Worm (Caenorhabditis elegans) whole organism, L3 larva: ENCODE data around the gene F58H1.6.

Experiments
- R02D3.7 ChIP-seq: fragments of 150-350 bp; optimal IDR thresholded peaks from 2 replicates; lab custom pipeline; 2014; ENCODE audit warnings: missing biosample characterization, missing genetic modification characterization
- ZK546.5 ChIP-seq: sonication (generic microtip); optimal IDR thresholded peaks from 2 replicates; lab custom pipeline; 2017; ENCODE audit warnings: missing biosample characterization, missing genetic modification characterization
- aly-2 ChIP-seq: fragments of 150-350 bp; optimal IDR thresholded peaks from 2 replicates; lab custom pipeline; 2014; ENCODE audit warnings: missing biosample characterization, missing genetic modification characterization
- ama-1 ChIP-seq: fragments of 150-350 bp; optimal IDR thresholded peaks from 2 replicates; lab custom pipeline; 2018
- ceh-16 ChIP-seq: sonication (generic microtip); optimal IDR thresholded peaks from 2 replicates; lab custom pipeline; 2017; ENCODE audit warnings: missing biosample characterization, missing genetic modification characterization
- ceh-28 ChIP-seq: fragments of 150-350 bp; optimal IDR thresholded peaks from 2 replicates; lab custom pipeline; 2014; ENCODE audit warnings: missing biosample characterization, missing genetic modification reagents, missing genetic modification characterization
- ceh-82 ChIP-seq: fragments of 150-350 bp; optimal IDR thresholded peaks from 2 replicates; lab custom pipeline; 2014; ENCODE audit warnings: missing biosample characterization, missing genetic modification characterization
- ceh-9 ChIP-seq: sonication (generic microtip); optimal IDR thresholded peaks from 2 replicates; lab custom pipeline; 2018; ENCODE audit warnings: missing biosample characterization, missing genetic modification characterization
- daf-12 ChIP-seq: fragments of 150-350 bp; optimal IDR thresholded peaks from 2 replicates; lab custom pipeline; 2014; ENCODE audit warnings: missing biosample characterization, missing genetic modification reagents, missing genetic modification characterization
- egl-27 ChIP-seq: sonication (generic microtip); optimal IDR thresholded peaks from 4 replicates; lab custom pipeline; 2017; ENCODE audit warnings: missing biosample characterization, missing genetic modification reagents, missing genetic modification characterization
- egl-5 ChIP-seq: fragments of 150-350 bp; optimal IDR thresholded peaks from 2 replicates; lab custom pipeline; 2017; ENCODE audit warnings: missing biosample characterization, missing genetic modification reagents, missing genetic modification characterization, inconsistent platforms
- elt-1 ChIP-seq: fragments of 150-350 bp; optimal IDR thresholded peaks from 2 replicates; lab custom pipeline; 2014; ENCODE audit warnings: missing biosample characterization, missing genetic modification characterization
- elt-2 ChIP-seq: sonication (generic microtip); optimal IDR thresholded peaks from 2 replicates; lab custom pipeline; 2016; ENCODE audit warnings: missing genetic modification reagents, mild to moderate bottlenecking, missing genetic modification characterization, missing compliant biosample characterization
- elt-3 ChIP-seq, 3 experiments: fragments of 150-350 bp in 1 of 3; sonication (generic microtip) in 2 of 3; optimal IDR thresholded peaks; 2 replicates in 2 of 3; 4 replicates in 1 of 3; lab custom pipeline; 2014 to 2017; ENCODE audit warnings: missing biosample characterization in 3 of 3, missing genetic modification characterization in 3 of 3
- eor-1 ChIP-seq, 2 experiments: fragments of 150-350 bp; optimal IDR thresholded peaks; 2 replicates each; lab custom pipeline; 2014 to 2018; ENCODE audit warnings: missing biosample characterization in 2 of 2, missing genetic modification characterization in 2 of 2
- fkh-10 ChIP-seq: sonication (generic microtip); optimal IDR thresholded peaks from 2 replicates; lab custom pipeline; 2017; ENCODE audit warnings: missing biosample characterization, missing genetic modification reagents, missing genetic modification characterization
- fkh-2 ChIP-seq: fragments of 150-350 bp; optimal IDR thresholded peaks from 2 replicates; lab custom pipeline; 2014; ENCODE audit warnings: missing biosample characterization, missing genetic modification reagents, missing genetic modification characterization
- fos-1 ChIP-seq: fragments of 150-350 bp; optimal IDR thresholded peaks from 2 replicates; lab custom pipeline; 2014; ENCODE audit warnings: missing biosample characterization, missing genetic modification characterization
- hmg-11 ChIP-seq: sonication (generic microtip); optimal IDR thresholded peaks from 2 replicates; lab custom pipeline; 2016; ENCODE audit warnings: missing genetic modification characterization, missing compliant biosample characterization
- jun-1 ChIP-seq: fragments of 150-350 bp; optimal IDR thresholded peaks from 2 replicates; lab custom pipeline; 2014; ENCODE audit warnings: missing biosample characterization, missing genetic modification reagents, missing genetic modification characterization
- lin-15B ChIP-seq: fragments of 150-350 bp; optimal IDR thresholded peaks from 2 replicates; lab custom pipeline; 2014; ENCODE audit warnings: missing biosample characterization, missing genetic modification characterization
- lin-39 ChIP-seq: fragments of 150-350 bp; optimal IDR thresholded peaks from 2 replicates; lab custom pipeline; 2018; ENCODE audit warnings: missing biosample characterization, missing genetic modification reagents, missing genetic modification characterization
- lsy-12 ChIP-seq: sonication (generic microtip); optimal IDR thresholded peaks from 2 replicates; lab custom pipeline; 2016; ENCODE audit warnings: mild to moderate bottlenecking, missing genetic modification characterization, missing compliant biosample characterization
- mdl-1 ChIP-seq: fragments of 150-350 bp; optimal IDR thresholded peaks from 2 replicates; lab custom pipeline; 2014; ENCODE audit warnings: missing biosample characterization, missing genetic modification characterization
- mml-1 ChIP-seq: fragments of 150-350 bp; sonication (generic microtip); optimal IDR thresholded peaks from 3 replicates; lab custom pipeline; 2014; ENCODE audit warnings: missing biosample characterization, missing genetic modification characterization
- nfya-1 ChIP-seq: sonication (generic microtip); optimal IDR thresholded peaks from 2 replicates; lab custom pipeline; 2017; ENCODE audit warnings: missing genetic modification characterization, mild to moderate bottlenecking, missing compliant biosample characterization, antibody characterized with exemption, moderate library complexity; ENCODE audit not compliant: insufficient read depth
- nhr-11 ChIP-seq: fragments of 150-350 bp; optimal IDR thresholded peaks from 2 replicates; lab custom pipeline; 2014; ENCODE audit warnings: missing biosample characterization, missing genetic modification characterization
- nhr-12 ChIP-seq: fragments of 150-350 bp; optimal IDR thresholded peaks from 2 replicates; lab custom pipeline; 2014; ENCODE audit warnings: missing biosample characterization, missing genetic modification characterization
- nhr-23 ChIP-seq: fragments of 150-350 bp; optimal IDR thresholded peaks from 2 replicates; lab custom pipeline; 2014; ENCODE audit warnings: missing biosample characterization, missing genetic modification reagents, missing genetic modification characterization
- nhr-237 ChIP-seq: fragments of 150-350 bp; optimal IDR thresholded peaks from 2 replicates; lab custom pipeline; 2014; ENCODE audit warnings: missing biosample characterization, missing genetic modification characterization
- nhr-25 ChIP-seq: sonication (generic microtip); optimal IDR thresholded peaks from 2 replicates; lab custom pipeline; 2017; ENCODE audit warnings: missing biosample characterization, missing genetic modification characterization
- nhr-28 ChIP-seq: fragments of 150-350 bp; optimal IDR thresholded peaks from 2 replicates; lab custom pipeline; 2014; ENCODE audit warnings: missing biosample characterization, missing genetic modification characterization
- nhr-43 ChIP-seq: sonication (generic microtip); optimal IDR thresholded peaks from 2 replicates; lab custom pipeline; 2016; ENCODE audit warnings: mild to moderate bottlenecking, missing genetic modification characterization, missing compliant biosample characterization; ENCODE audit not compliant: poor library complexity, severe bottlenecking
- nhr-67 ChIP-seq: fragments of 150-350 bp; optimal IDR thresholded peaks from 2 replicates; lab custom pipeline; 2014; ENCODE audit warnings: missing biosample characterization, missing genetic modification characterization
- nhr-76 ChIP-seq: fragments of 150-350 bp; sonication (generic microtip); optimal IDR thresholded peaks from 5 replicates; lab custom pipeline; 2014; ENCODE audit warnings: missing biosample characterization, missing genetic modification characterization
- nhr-77 ChIP-seq: fragments of 150-350 bp; optimal IDR thresholded peaks from 2 replicates; lab custom pipeline; 2014; ENCODE audit warnings: missing biosample characterization, missing genetic modification characterization
- pha-4 ChIP-seq: fragments of 150-350 bp; optimal IDR thresholded peaks from 2 replicates; lab custom pipeline; 2014; ENCODE audit warnings: missing biosample characterization, missing genetic modification reagents, missing genetic modification characterization
- pqm-1 ChIP-seq: fragments of 150-350 bp; optimal IDR thresholded peaks from 2 replicates; lab custom pipeline; 2017; ENCODE audit warnings: missing biosample characterization, missing genetic modification characterization, inconsistent platforms
- sea-2 ChIP-seq: fragments of 150-350 bp; sonication (generic microtip); optimal IDR thresholded peaks from 4 replicates; lab custom pipeline; 2014; ENCODE audit warnings: missing biosample characterization, missing genetic modification reagents, missing genetic modification characterization
- skn-1 ChIP-seq: fragments of 150-350 bp; optimal IDR thresholded peaks from 2 replicates; lab custom pipeline; 2014; ENCODE audit warnings: missing biosample characterization, missing genetic modification characterization
- snpc-4 ChIP-seq: fragments of 150-350 bp; optimal IDR thresholded peaks from 2 replicates; lab custom pipeline; 2014; ENCODE audit warnings: missing biosample characterization, missing genetic modification characterization
- tbx-2 ChIP-seq: sonication (generic microtip); optimal IDR thresholded peaks from 2 replicates; lab custom pipeline; 2016; ENCODE audit warnings: mild to moderate bottlenecking, missing genetic modification characterization, missing compliant biosample characterization
- unc-39 ChIP-seq: sonication (generic microtip); optimal IDR thresholded peaks from 4 replicates; lab custom pipeline; 2017; ENCODE audit warnings: missing biosample characterization, missing genetic modification characterization
- unc-62 ChIP-seq: fragments of 150-350 bp; sonication (generic microtip); optimal IDR thresholded peaks from 4 replicates; lab custom pipeline; 2014; ENCODE audit warnings: missing biosample characterization, missing genetic modification reagents, missing genetic modification characterization
- zag-1 ChIP-seq: fragments of 150-350 bp; optimal IDR thresholded peaks from 2 replicates; lab custom pipeline; 2014; ENCODE audit warnings: missing biosample characterization, missing genetic modification characterization
- ztf-11 ChIP-seq: fragments of 150-350 bp; optimal IDR thresholded peaks from 2 replicates; lab custom pipeline; 2014; ENCODE audit warnings: missing biosample characterization, missing genetic modification characterization
- ztf-4 ChIP-seq: fragments of 150-350 bp; optimal IDR thresholded peaks from 2 replicates; lab custom pipeline; 2014; ENCODE audit warnings: missing biosample characterization, missing genetic modification characterization

The F58H1.6 gene

ce11 chrV:11979673-11980561 lies 37.5 kb downstream of the F58H1.6 start, which contains the start of gene snr-4 (continued):
- TF ChIP-seq unc-39 (tag; lab: Kevin White, UChicago) = no peak
- TF ChIP-seq elt-2 (tag; lab: Kevin White, UChicago) = peak; percentile 76
- TF ChIP-seq nhr-28 (tag; lab: Kevin White, UChicago) = no peak
- peak; percentile 40 for TF ChIP-seq unc-62 (GFP tag; lab: Kevin White, UChicago)
- peak; percentile 96 for TF ChIP-seq nfya-1
- peak; percentile 81 for TF ChIP-seq ceh-28 (tag; lab: Kevin White, UChicago)
- TF ChIP-seq elt-3 (tag; optimal IDR thresholded peaks at IDR 0.05; lab: Kevin White, UChicago) = peak in 1 of 3 experiments; percentile 83
- TF ChIP-seq nhr-76 (tag; lab: Kevin White, UChicago) = peak; percentile 26
- TF ChIP-seq egl-27 = no peak
- peak; percentile 41 for TF ChIP-seq ceh-16 (tag; lab: Kevin White, UChicago)
- peak; percentile 90 for TF ChIP-seq ceh-82
- TF ChIP-seq eor-1 (tag; optimal IDR thresholded peaks at IDR 0.05; lab: Kevin White, UChicago) = no peak
- TF ChIP-seq elt-1 = no peak
- peak; percentile 83 for TF ChIP-seq hmg-11 (tag; lab: Kevin White, UChicago)
- peak; percentile 97 for TF ChIP-seq lin-39 (tag; lab: Kevin White, UChicago)
- peak; percentile 39 for TF ChIP-seq ztf-4 (tag; lab: Kevin White, UChicago)
- peak; percentile 74 for TF ChIP-seq fos-1 (tag; lab: Kevin White, UChicago)
- TF ChIP-seq R02D3.7 (tag; lab: Kevin White, UChicago) = peak; percentile 86
- peak; percentile 56 for TF ChIP-seq fkh-10 (GFP tag; lab: Kevin White, UChicago)
- no peak for TF ChIP-seq nhr-67 (tag; lab: Kevin White, UChicago)
- TF ChIP-seq pqm-1 (tag; lab: Kevin White, UChicago) = peak; percentile 89
- TF ChIP-seq, all 47 proteins: peak for 31

- TF ChIP-seq eor-1 (tag; optimal IDR thresholded peaks at IDR 0.05; lab: Kevin White, UChicago) = no peak
- no peak for TF ChIP-seq fos-1 (tag; lab: Kevin White, UChicago)
- TF ChIP-seq ceh-16 (tag; lab: Kevin White, UChicago) = no peak
- TF ChIP-seq nhr-43 (tag; lab: Kevin White, UChicago) = peak; percentile 5
- TF ChIP-seq hmg-11 (tag; lab: Kevin White, UChicago) = peak; percentile 14
- no peak for TF ChIP-seq ceh-9 (tag; lab: Kevin White, UChicago)
- TF ChIP-seq aly-2 = no peak
- no peak for TF ChIP-seq ceh-28 (tag; lab: Kevin White, UChicago)
- peak; percentile 45 for TF ChIP-seq lin-39 (tag; lab: Kevin White, UChicago)
- no peak for TF ChIP-seq ztf-4 (tag; lab: Kevin White, UChicago)
- TF ChIP-seq nhr-25 (tag; lab: Kevin White, UChicago) = peak; percentile 70
- no peak for TF ChIP-seq nhr-28 (tag; lab: Kevin White, UChicago)
- no peak for TF ChIP-seq daf-12
- TF ChIP-seq elt-1 = peak; percentile 9
- peak; percentile 84 for TF ChIP-seq nfya-1
- TF ChIP-seq zag-1 (tag; lab: Kevin White, UChicago) = no peak
- no peak for TF ChIP-seq mml-1 (tag; lab: Kevin White, UChicago)
- no peak for TF ChIP-seq tbx-2
- peak; percentile 98 for TF ChIP-seq skn-1 (tag; lab: Kevin White, UChicago)
- no peak for TF ChIP-seq ztf-11
- no peak for TF ChIP-seq ZK546.5 (tag; lab: Kevin White, UChicago)
- no peak for TF ChIP-seq mdl-1
- no peak for TF ChIP-seq jun-1 (tag; lab: Kevin White, UChicago)
- peak; percentile 36 for TF ChIP-seq egl-5 (tag; lab: Kevin White, UChicago)
- TF ChIP-seq unc-62 (GFP tag; lab: Kevin White, UChicago) = no peak
- TF ChIP-seq R02D3.7 (tag; lab: Kevin White, UChicago) = peak; percentile 3
- no peak for TF ChIP-seq nhr-237 (tag; lab: Kevin White, UChicago)
- TF ChIP-seq nhr-77 (tag; lab: Kevin White, UChicago) = no peak
- peak; percentile 90 for TF ChIP-seq snpc-4 (tag; lab: Kevin White, UChicago)
- TF ChIP-seq nhr-11 (tag; lab: Kevin White, UChicago) = no peak
- TF ChIP-seq unc-39 (tag; lab: Kevin White, UChicago) = no peak
- TF ChIP-seq ama-1 = no peak
- peak; percentile 90 for TF ChIP-seq lin-15B (tag; lab: Kevin White, UChicago)
- no peak for TF ChIP-seq lsy-12 (tag; lab: Kevin White, UChicago)
- TF ChIP-seq nhr-23 (tag; lab: Kevin White, UChicago) = peak; percentile 85
- no peak for TF ChIP-seq nhr-67 (tag; lab: Kevin White, UChicago)
- TF ChIP-seq pha-4 (tag; lab: Kevin White, UChicago) = peak; percentile 89
- no peak for TF ChIP-seq nhr-12 (tag; lab: Kevin White, UChicago)
- TF ChIP-seq elt-3 (tag; optimal IDR thresholded peaks at IDR 0.05; lab: Kevin White, UChicago) = no peak
- TF ChIP-seq pqm-1 (tag; lab: Kevin White, UChicago) = no peak
- TF ChIP-seq elt-2 (tag; lab: Kevin White, UChicago) = peak; percentile 29
- no peak for TF ChIP-seq nhr-76 (tag; lab: Kevin White, UChicago)
- TF ChIP-seq ceh-82 = no peak
- no peak for TF ChIP-seq egl-27
- no peak for TF ChIP-seq sea-2 (GFP tag; lab: Kevin White, UChicago)
- TF ChIP-seq fkh-2 = no peak
Observed at ce11 chrV:11982309-11982708, 39.9 kb downstream of the F58H1.6 start, which contains the start of gene rpt-1. Gene rpt-1, minus strand, starts transcription at chrV:11982397.
